Fruit fly (Drosophila melanogaster) whole organism, wandering third instar larva: ENCODE data around the gene CG15306.

Experiments used
- CrebA ChIP-seq: fragments of 200-800 bp; sonication (Bioruptor generic); optimal IDR thresholded peaks from 2 replicates; lab custom pipeline; 2016; ENCODE audit warnings: missing biosample characterization, mild to moderate bottlenecking, missing genetic modification characterization, borderline replicate concordance
- GATAd ChIP-seq: sonication (Bioruptor generic); optimal IDR thresholded peaks from 2 replicates; lab custom pipeline; 2016; ENCODE audit warnings: missing biosample characterization, missing genetic modification characterization
- Hr78 ChIP-seq: fragments of >200 bp; optimal IDR thresholded peaks from 2 replicates; lab custom pipeline; 2017; ENCODE audit warnings: missing biosample characterization, missing genetic modification characterization
- Hr83 ChIP-seq: fragments of 200-300 bp; sonication (Bioruptor generic); optimal IDR thresholded peaks from 2 replicates; lab custom pipeline; 2016; ENCODE audit warnings: missing biosample characterization, mild to moderate bottlenecking, missing genetic modification characterization, moderate library complexity; ENCODE audit not compliant: poor library complexity, severe bottlenecking
- N ChIP-seq: fragments of >200 bp; optimal IDR thresholded peaks from 2 replicates; lab custom pipeline; 2018; ENCODE audit warnings: missing biosample characterization, missing external identifiers, missing genetic modification characterization
- Rel ChIP-seq, 2 experiments: fragments of 200-800 bp; sonication (Bioruptor generic) in 1 of 2; optimal IDR thresholded peaks; 2 replicates in 1 of 2; 3 replicates in 1 of 2; lab custom pipeline; 2016 to 2019; ENCODE audit warnings: mild to moderate bottlenecking in 2 of 2, missing biosample characterization in 2 of 2, missing genetic modification characterization in 2 of 2, moderate library complexity in 1 of 2
- br ChIP-seq: fragments of 200-800 bp; sonication (Bioruptor generic); optimal IDR thresholded peaks from 2 replicates; lab custom pipeline; 2016; ENCODE audit warnings: missing biosample characterization, missing genetic modification characterization
- dl ChIP-seq, 2 experiments: fragments of 175-275, 200-275 bp in 1 of 2; fragments of 200-275 bp in 1 of 2; sonication (Bioruptor generic); optimal IDR thresholded peaks; lab custom pipeline; 2018; ENCODE audit warnings: mild to moderate bottlenecking in 2 of 2, missing biosample characterization in 2 of 2, missing genetic modification characterization in 2 of 2, moderate library complexity in 2 of 2; ENCODE audit not compliant: partially characterized antibody in 2 of 2, insufficient read depth in 1 of 2
- h ChIP-seq: fragments of 200-800 bp; sonication (Bioruptor generic); optimal IDR thresholded peaks from 3 replicates; lab custom pipeline; 2016; ENCODE audit warnings: missing biosample characterization, mild to moderate bottlenecking, missing genetic modification characterization
- pan ChIP-seq: fragments of >200 bp; optimal IDR thresholded peaks from 2 replicates; lab custom pipeline; 2017
- psq ChIP-seq: fragments of 200-800 bp; sonication (Bioruptor generic); optimal IDR thresholded peaks from 3 replicates; lab custom pipeline; 2017; ENCODE audit warnings: missing biosample characterization, mild to moderate bottlenecking, missing genetic modification characterization, moderate library complexity
- sv ChIP-seq: fragments of 200-800 bp; sonication (Bioruptor generic); optimal IDR thresholded peaks from 3 replicates; lab custom pipeline; 2016; ENCODE audit warnings: missing biosample characterization, missing genetic modification characterization
- tai ChIP-seq: sonication (Bioruptor generic); optimal IDR thresholded peaks from 2 replicates; lab custom pipeline; 2016; ENCODE audit warnings: missing biosample characterization, missing genetic modification characterization
- usp ChIP-seq: fragments of >200 bp; optimal IDR thresholded peaks from 2 replicates; lab custom pipeline; 2017; ENCODE audit warnings: missing biosample characterization, missing genetic modification characterization

DNA sequence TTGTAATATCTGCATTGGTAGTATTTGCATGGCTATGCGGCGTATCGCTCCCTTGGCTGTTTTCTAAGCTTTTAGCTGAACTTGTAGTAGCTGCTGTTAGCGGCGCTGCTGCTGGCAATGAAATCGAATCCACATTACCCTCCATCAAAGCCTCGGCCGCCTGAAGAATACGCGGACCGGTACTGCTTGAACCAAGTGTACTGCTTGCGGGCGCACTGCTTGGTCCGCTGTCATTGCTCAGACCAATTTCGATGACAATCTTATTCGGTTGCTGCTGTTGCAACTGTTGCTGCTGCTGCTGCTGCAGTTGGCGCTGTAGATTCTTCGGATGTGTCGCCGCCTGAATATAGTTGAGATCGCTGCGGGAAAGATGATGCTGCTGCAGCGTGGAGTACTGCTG, 23.7 kb downstream of the CG15306 start:
- TF ChIP-seq Hr83: no peak
- TF ChIP-seq GATAd: no peak
- no peak for TF ChIP-seq h
- no peak for TF ChIP-seq CrebA
- no peak for TF ChIP-seq usp (GFP tag; lab: Kevin White, UChicago)
- no peak for TF ChIP-seq sv
- no peak for TF ChIP-seq Rel (GFP tag; optimal IDR thresholded peaks at IDR 0.05; lab: Kevin White, UChicago)
- TF ChIP-seq Rel (tag; optimal IDR thresholded peaks at IDR 0.05; lab: Kevin White, UChicago): no peak
- TF ChIP-seq tai (GFP tag; lab: Kevin White, UChicago): no peak
- no peak for TF ChIP-seq N
- TF ChIP-seq dl (GFP tag; optimal IDR thresholded peaks at IDR 0.05; lab: Kevin White, UChicago; ENCODE audit: insufficient read depth in 1 of 2, partially characterized antibody in 2 of 2): no peak
- no peak for TF ChIP-seq psq (GFP tag; lab: Kevin White, UChicago)
- no peak for TF ChIP-seq br
- TF ChIP-seq pan: no peak
- TF ChIP-seq Hr78 (GFP tag; lab: Kevin White, UChicago): no peak
